Worm (Caenorhabditis elegans) whole organism, young adult: Measurements from ENCODE around the gene F52E1.9.

Experiments used
- B0019.2 ChIP-seq: fragments of 200-800 bp; sonication (Bioruptor generic); conservative IDR thresholded peaks from 2 replicates; pipeline ENCODE4 v1.3.6; 2022; ENCODE audit warnings: missing genetic modification reagents, missing genetic modification characterization, missing compliant biosample characterization
- C06A6.2 ChIP-seq: fragments of 200-800 bp; sonication (Bioruptor generic); conservative IDR thresholded peaks from 2 replicates; pipeline ENCODE4 v1.3.6; 2022; ENCODE audit warnings: missing genetic modification characterization, missing compliant biosample characterization
- C17E4.6 ChIP-seq: fragments of 200-800 bp; sonication (Bioruptor generic); IDR thresholded peaks from 2 replicates; pipeline ENCODE4 v1.3.6; 2022; ENCODE audit warnings: missing genetic modification reagents, missing genetic modification characterization, missing compliant biosample characterization
- F23B12.7 ChIP-seq: sonication (generic microtip); optimal IDR thresholded peaks from 2 replicates; lab custom pipeline; 2017; ENCODE audit warnings: missing genetic modification characterization, mild to moderate bottlenecking, missing compliant biosample characterization, antibody characterized with exemption, moderate library complexity; ENCODE audit not compliant: insufficient read depth
- F37B4.10 ChIP-seq: fragments of 200-800 bp; sonication (Bioruptor generic); IDR thresholded peaks from 2 replicates; pipeline ENCODE4 v1.3.6; 2022; ENCODE audit warnings: missing genetic modification characterization, missing compliant biosample characterization
- F52B5.7 ChIP-seq: sonication (generic microtip); optimal IDR thresholded peaks from 2 replicates; lab custom pipeline; 2016; ENCODE audit warnings: mild to moderate bottlenecking, missing genetic modification characterization, missing compliant biosample characterization
- F57C9.4 ChIP-seq: sonication (generic microtip); optimal IDR thresholded peaks from 2 replicates; lab custom pipeline; 2017; ENCODE audit warnings: mild to moderate bottlenecking, missing genetic modification characterization, missing compliant biosample characterization
- Y53G8AR.9 ChIP-seq: fragments of 200-800 bp; sonication (Bioruptor generic); conservative IDR thresholded peaks from 2 replicates; pipeline ENCODE4 v1.3.6; 2022; ENCODE audit warnings: missing genetic modification reagents, missing genetic modification characterization, missing compliant biosample characterization
- Y79H2A.3 ChIP-seq: fragments of 200-800 bp; sonication (Bioruptor generic); conservative IDR thresholded peaks from 2 replicates; pipeline ENCODE4 v1.3.6; 2022; ENCODE audit warnings: missing genetic modification reagents, missing genetic modification characterization, missing compliant biosample characterization
- aptf-3 ChIP-seq: fragments of 200-800 bp; sonication (Bioruptor generic); IDR thresholded peaks from 2 replicates; pipeline ENCODE4 v1.3.6; 2022; ENCODE audit warnings: missing genetic modification characterization, missing compliant biosample characterization
- atf-7 ChIP-seq: sonication (generic microtip); optimal IDR thresholded peaks from 2 replicates; lab custom pipeline; 2017; ENCODE audit warnings: mild to moderate bottlenecking, missing genetic modification characterization, missing compliant biosample characterization
- attf-3 ChIP-seq: fragments of 200-800 bp; sonication (Bioruptor generic); conservative IDR thresholded peaks from 2 replicates; pipeline ENCODE4 v1.3.6; 2022; ENCODE audit warnings: missing genetic modification reagents, missing genetic modification characterization, missing compliant biosample characterization
- attf-5 ChIP-seq: fragments of 200-800 bp; sonication (Bioruptor generic); optimal IDR thresholded peaks from 2 replicates; lab custom pipeline; 2018; ENCODE audit warnings: mild to moderate bottlenecking, missing genetic modification characterization, missing compliant biosample characterization
- attf-6 ChIP-seq: fragments of 200-800 bp; sonication (Bioruptor generic); IDR thresholded peaks from 2 replicates; pipeline ENCODE4 v1.3.6; 2022; ENCODE audit warnings: missing genetic modification reagents, missing genetic modification characterization, missing compliant biosample characterization
- ccch-3 ChIP-seq: fragments of 200-800 bp; sonication (Bioruptor generic); optimal IDR thresholded peaks from 2 replicates; lab custom pipeline; 2018; ENCODE audit warnings: mild to moderate bottlenecking, missing genetic modification characterization, missing compliant biosample characterization
- ceh-79 ChIP-seq: sonication (generic microtip); optimal IDR thresholded peaks from 2 replicates; lab custom pipeline; 2017; ENCODE audit warnings: mild to moderate bottlenecking, missing genetic modification characterization, missing compliant biosample characterization
- chd-7 ChIP-seq: sonication (generic microtip); optimal IDR thresholded peaks from 2 replicates; lab custom pipeline; 2016; ENCODE audit warnings: mild to moderate bottlenecking, missing genetic modification characterization, moderate library complexity, missing compliant biosample characterization
- die-1 ChIP-seq: sonication (generic microtip); optimal IDR thresholded peaks from 2 replicates; lab custom pipeline; 2016; ENCODE audit warnings: missing genotype, mild to moderate bottlenecking, missing genetic modification characterization, missing compliant biosample characterization
- egrh-3 ChIP-seq: fragments of 200-800 bp; sonication (Bioruptor generic); IDR thresholded peaks from 2 replicates; pipeline ENCODE4 v1.3.6; 2022; ENCODE audit warnings: missing genetic modification reagents, missing genetic modification characterization, missing compliant biosample characterization
- ekl-4 ChIP-seq: fragments of 200-800 bp; sonication (Bioruptor generic); IDR thresholded peaks from 2 replicates; pipeline ENCODE4 v1.3.6; 2022; ENCODE audit warnings: missing genetic modification reagents, missing genetic modification characterization, missing compliant biosample characterization
- gei-17 ChIP-seq: fragments of 200-800 bp; sonication (Bioruptor generic); optimal IDR thresholded peaks from 2 replicates; lab custom pipeline; 2018; ENCODE audit warnings: mild to moderate bottlenecking, missing genetic modification characterization, missing compliant biosample characterization
- him-1 ChIP-seq: sonication (generic microtip); optimal IDR thresholded peaks from 2 replicates; lab custom pipeline; 2016; ENCODE audit warnings: missing genotype, missing genetic modification reagents, missing genetic modification characterization, missing compliant biosample characterization
- hmg-20 ChIP-seq: fragments of 200-800 bp; sonication (Bioruptor generic); IDR thresholded peaks from 2 replicates; pipeline ENCODE4 v1.3.6; 2022; ENCODE audit warnings: missing genetic modification reagents, missing genetic modification characterization, missing compliant biosample characterization
- hsf-1 ChIP-seq: fragments of 200-800 bp; sonication (Bioruptor generic); IDR thresholded peaks from 2 replicates; pipeline ENCODE4 v1.3.6; 2022; ENCODE audit warnings: missing genetic modification reagents, missing genetic modification characterization, missing compliant biosample characterization
- let-526 ChIP-seq: fragments of 200-800 bp; sonication (Bioruptor generic); IDR thresholded peaks from 2 replicates; pipeline ENCODE4 v1.3.6; 2022; ENCODE audit warnings: missing genetic modification reagents, missing genetic modification characterization, missing compliant biosample characterization
- lin-54 ChIP-seq: fragments of 200-800 bp; sonication (Bioruptor generic); optimal IDR thresholded peaks from 2 replicates; lab custom pipeline; 2018; ENCODE audit warnings: mild to moderate bottlenecking, missing genetic modification characterization, missing compliant biosample characterization
- lir-1 ChIP-seq: fragments of 200-800 bp; sonication (Bioruptor generic); conservative IDR thresholded peaks from 2 replicates; pipeline ENCODE4 v1.3.6; 2022; ENCODE audit warnings: missing genetic modification reagents, missing genetic modification characterization, missing compliant biosample characterization
- madf-6 ChIP-seq: fragments of 200-800 bp; sonication (Bioruptor generic); IDR thresholded peaks from 2 replicates; pipeline ENCODE4 v1.3.6; 2022; ENCODE audit warnings: missing genetic modification reagents, missing genetic modification characterization, missing compliant biosample characterization
- madf-8 ChIP-seq: fragments of 200-800 bp; sonication (Bioruptor generic); conservative IDR thresholded peaks from 2 replicates; pipeline ENCODE4 v1.3.6; 2022; ENCODE audit warnings: missing genetic modification reagents, missing genetic modification characterization, missing compliant biosample characterization
- nfya-1 ChIP-seq: sonication (generic microtip); optimal IDR thresholded peaks from 2 replicates; lab custom pipeline; 2017; ENCODE audit warnings: antibody characterized with exemption, missing compliant biosample characterization, missing genetic modification characterization, borderline replicate concordance; ENCODE audit not compliant: insufficient read depth
- nfyb-1 ChIP-seq: fragments of 200-800 bp; sonication (Bioruptor generic); IDR thresholded peaks from 2 replicates; pipeline ENCODE4 v1.3.6; 2022; ENCODE audit warnings: missing genetic modification reagents, missing genetic modification characterization, missing compliant biosample characterization
- nhr-179 ChIP-seq: sonication (generic microtip); optimal IDR thresholded peaks from 2 replicates; lab custom pipeline; 2016; ENCODE audit warnings: mild to moderate bottlenecking, missing genetic modification characterization, missing compliant biosample characterization
- nhr-27 ChIP-seq: fragments of 200-800 bp; sonication (Bioruptor generic); optimal IDR thresholded peaks from 2 replicates; lab custom pipeline; 2018; ENCODE audit warnings: mild to moderate bottlenecking, missing genetic modification characterization, moderate library complexity, missing compliant biosample characterization
- pbrm-1 ChIP-seq: fragments of 200-800 bp; sonication (Bioruptor generic); IDR thresholded peaks from 2 replicates; pipeline ENCODE4 v1.3.6; 2022; ENCODE audit warnings: missing genetic modification reagents, missing genetic modification characterization, missing compliant biosample characterization
- rcor-1 ChIP-seq: fragments of 200-800 bp; sonication (Bioruptor generic); IDR thresholded peaks from 2 replicates; pipeline ENCODE4 v1.3.6; 2022; ENCODE audit warnings: missing genetic modification reagents, missing genetic modification characterization, missing compliant biosample characterization
- snpc-1.1 ChIP-seq: sonication (generic microtip); optimal IDR thresholded peaks from 2 replicates; lab custom pipeline; 2017; ENCODE audit warnings: missing genetic modification characterization, mild to moderate bottlenecking, missing compliant biosample characterization, antibody characterized with exemption, moderate library complexity, missing genotype, missing genetic modification reagents; ENCODE audit not compliant: insufficient read depth
- snpc-4 ChIP-seq, 5 experiments: fragments of 150-350 bp in 1 of 5; sonication (generic microtip) in 4 of 5; optimal IDR thresholded peaks; 2 replicates each; lab custom pipeline; 2014 to 2018; ENCODE audit warnings: missing genetic modification characterization in 5 of 5, missing biosample characterization in 3 of 5, antibody characterized with exemption in 2 of 5, mild to moderate bottlenecking in 2 of 5, missing compliant biosample characterization in 2 of 5, missing genotype in 2 of 5, moderate library complexity in 2 of 5, missing genetic modification reagents in 1 of 5
- tbp1 ChIP-seq: fragments of 200-800 bp; sonication (Bioruptor generic); optimal IDR thresholded peaks from 2 replicates; lab custom pipeline; 2018; ENCODE audit warnings: mild to moderate bottlenecking, missing genetic modification characterization, missing compliant biosample characterization
- tbx-9 ChIP-seq: sonication (generic microtip); optimal IDR thresholded peaks from 2 replicates; lab custom pipeline; 2016; ENCODE audit warnings: borderline replicate concordance, missing genetic modification characterization, inconsistent platforms, missing compliant biosample characterization
- xnd-1 ChIP-seq: sonication (generic microtip); optimal IDR thresholded peaks from 2 replicates; lab custom pipeline; 2016; ENCODE audit warnings: missing genotype, missing genetic modification reagents, missing genetic modification characterization, missing compliant biosample characterization
- zim-3 ChIP-seq: sonication (generic microtip); optimal IDR thresholded peaks from 2 replicates; lab custom pipeline; 2017; ENCODE audit warnings: mild to moderate bottlenecking, missing genetic modification characterization, moderate library complexity, missing compliant biosample characterization
- ztf-25 ChIP-seq: fragments of 200-800 bp; sonication (Bioruptor generic); IDR thresholded peaks from 2 replicates; pipeline ENCODE4 v1.3.6; 2022; ENCODE audit warnings: missing genetic modification reagents, missing genetic modification characterization, missing compliant biosample characterization
- ztf-26 ChIP-seq: sonication (generic microtip); optimal IDR thresholded peaks from 2 replicates; lab custom pipeline; 2017; ENCODE audit warnings: missing genetic modification characterization, missing compliant biosample characterization
- ztf-3 ChIP-seq: fragments of 200-800 bp; sonication (Bioruptor generic); optimal IDR thresholded peaks from 2 replicates; lab custom pipeline; 2018; ENCODE audit warnings: mild to moderate bottlenecking, missing genetic modification characterization, missing compliant biosample characterization

Gene F52E1.9

ce11 chrV:8370705-8371104, 31.8 kb downstream of the F52E1.9 start, which contains the start of gene gpa-2:
Gene gpa-2, plus strand, starts transcription at chrV:8371005.
- TF ChIP-seq nfyb-1 (GFP tag; lab: Robert Waterston, UW) (no peak), ceh-79 (tag; lab: Kevin White, UChicago) (no peak), B0019.2 (GFP tag; lab: Robert Waterston, UW) (no peak), ekl-4 (GFP tag; lab: Robert Waterston, UW) (no peak), let-526 (GFP tag; lab: Robert Waterston, UW) (no peak), aptf-3 (GFP tag; lab: Robert Waterston, UW) (no peak)

ce11 chrV:8359792-8360191, 42.7 kb downstream of the F52E1.9 start, which contains the start of gene F38E1.6:
Gene F38E1.6, plus strand, starts transcription at chrV:8360092.
- no peak for TF ChIP-seq attf-3 (GFP tag; lab: Robert Waterston, UW)
- no peak for TF ChIP-seq ztf-26 (tag; lab: Kevin White, UChicago)
- no peak for TF ChIP-seq rcor-1 (GFP tag; lab: Robert Waterston, UW)
- no peak for TF ChIP-seq F52B5.7 (tag; lab: Kevin White, UChicago)
- no peak for TF ChIP-seq snpc-4 (GFP tag; optimal IDR thresholded peaks at IDR 0.05; lab: Kevin White, UChicago)
- TF ChIP-seq snpc-4 (tag; optimal IDR thresholded peaks at IDR 0.05; lab: Kevin White, UChicago), result no peak
- TF ChIP-seq egrh-3 (GFP tag; lab: Robert Waterston, UW), result no peak
- no peak for TF ChIP-seq Y79H2A.3 (GFP tag; lab: Robert Waterston, UW)
- no peak for TF ChIP-seq him-1 (tag; lab: Kevin White, UChicago)
- TF ChIP-seq gei-17 (GFP tag; lab: Kevin White, UChicago), result no peak
- TF ChIP-seq ccch-3 (GFP tag; lab: Kevin White, UChicago), result no peak

- no peak for TF ChIP-seq madf-8 (GFP tag; lab: Robert Waterston, UW)
- no peak for TF ChIP-seq nhr-27 (tag; lab: Kevin White, UChicago)
- TF ChIP-seq nfyb-1 (GFP tag; lab: Robert Waterston, UW), result no peak
- no peak for TF ChIP-seq F57C9.4 (tag; lab: Kevin White, UChicago)
- no peak for TF ChIP-seq C17E4.6
- TF ChIP-seq nfya-1 (tag; lab: Kevin White, UChicago), result no peak
- TF ChIP-seq F23B12.7, result peak; percentile 74
- TF ChIP-seq ztf-25 (GFP tag; lab: Robert Waterston, UW), result no peak
- TF ChIP-seq atf-7 (tag; lab: Kevin White, UChicago), result no peak
- TF ChIP-seq egrh-3 (GFP tag; lab: Robert Waterston, UW), result no peak
- no peak for TF ChIP-seq die-1 (tag; lab: Kevin White, UChicago)
- no peak for TF ChIP-seq nhr-179 (tag; lab: Kevin White, UChicago)
- no peak for TF ChIP-seq lin-54 (GFP tag; lab: Kevin White, UChicago)
- TF ChIP-seq ztf-3 (GFP tag; lab: Kevin White, UChicago), result no peak
- no peak for TF ChIP-seq attf-6 (GFP tag; lab: Robert Waterston, UW)
- TF ChIP-seq Y79H2A.3 (GFP tag; lab: Robert Waterston, UW), result no peak
- TF ChIP-seq tbp1 (GFP tag; lab: Kevin White, UChicago), result no peak
- no peak for TF ChIP-seq pbrm-1 (GFP tag; lab: Robert Waterston, UW)
- no peak for TF ChIP-seq zim-3
- no peak for TF ChIP-seq hmg-20 (GFP tag; lab: Robert Waterston, UW)
- no peak for TF ChIP-seq chd-7 (tag; lab: Kevin White, UChicago)
- TF ChIP-seq Y53G8AR.9 (GFP tag; lab: Robert Waterston, UW), result no peak
- no peak for TF ChIP-seq F37B4.10
- no peak for TF ChIP-seq hsf-1 (GFP tag; lab: Robert Waterston, UW)
- TF ChIP-seq lir-1, result no peak
- no peak for TF ChIP-seq C06A6.2
- no peak for TF ChIP-seq tbx-9 (tag; lab: Kevin White, UChicago)
- no peak; the same call in 1 of the 2 replicates for TF ChIP-seq madf-6
- no peak for TF ChIP-seq attf-5 (GFP tag; lab: Kevin White, UChicago)
- peak; percentile 57 for TF ChIP-seq snpc-1.1 (tag; lab: Kevin White, UChicago)
- TF ChIP-seq gei-17 (GFP tag; lab: Kevin White, UChicago), result no peak
- peak; percentile 29 for TF ChIP-seq xnd-1 (tag; lab: Kevin White, UChicago)
Observed at ce11 chrV:8359113-8359564, 43.3 kb downstream of the F52E1.9 start, which contains the start of gene mpdu-1. Gene mpdu-1, minus strand, starts transcription at chrV:8359163.
